Fruit fly (Drosophila melanogaster): ENCODE results near the gene CG17834.
A peak's percentile ranks its signal among the peaks of the same experiment; 100 is the strongest.

The CG17834 gene

DNA sequence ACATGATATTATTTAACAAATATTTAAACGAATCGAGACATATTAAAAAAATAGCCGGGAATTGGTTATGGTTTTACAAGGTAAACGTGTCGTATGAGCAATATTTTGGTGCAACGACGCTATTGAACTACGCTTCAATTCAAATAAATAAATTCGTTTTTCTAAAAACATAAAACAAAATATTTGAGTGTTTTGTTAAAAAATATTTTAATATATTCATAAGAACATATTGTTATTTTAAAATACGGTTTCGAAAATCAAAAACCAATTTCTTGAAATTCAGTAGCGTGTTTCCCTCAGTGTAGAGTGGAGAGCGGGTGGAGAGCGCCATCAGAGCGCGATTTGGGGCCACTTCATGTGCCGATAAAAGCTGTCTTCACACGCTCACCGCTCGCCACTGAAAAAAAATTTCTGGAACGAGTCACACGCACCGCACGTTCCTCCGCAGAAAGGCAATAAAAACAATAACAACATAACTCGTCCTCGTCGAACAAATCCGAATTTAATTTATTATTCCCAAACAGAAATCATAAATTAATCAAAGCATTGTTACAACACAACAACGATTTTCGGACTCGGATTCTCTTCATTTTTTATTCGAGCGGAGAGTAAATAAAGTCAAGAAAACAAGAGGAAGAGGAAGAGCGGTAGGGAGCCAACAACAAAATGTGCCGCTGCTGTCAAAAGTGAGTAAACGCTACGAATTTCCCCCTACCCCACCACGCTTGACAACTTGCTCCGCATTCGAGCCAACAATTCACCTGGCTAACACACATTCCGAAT lies 6.6 kb downstream of the CG17834 start (continued):
- TF ChIP-seq Bteb2 (GFP tag; optimal IDR thresholded peaks at IDR 0.05) (peak; percentile 63), CG17328 (GFP tag; IDR thresholded peaks at IDR 0.05) (peak; percentile 48; the same call in 1 of the 2 replicates), HHEX (GFP tag; optimal IDR thresholded peaks at IDR 0.05) (peak; percentile 94), ac (GFP tag; optimal IDR thresholded peaks at IDR 0.05) (peak; percentile 44), CG10654 (GFP tag; optimal IDR thresholded peaks at IDR 0.05) (peak; percentile 71), vvl (GFP tag; IDR thresholded peaks at IDR 0.05) (peak; percentile 78), CG30431 (GFP tag; optimal IDR thresholded peaks at IDR 0.05) (peak; percentile 79), esg (GFP tag; conservative IDR thresholded peaks at IDR 0.05) (peak; percentile 79), CG13424 (tag; optimal IDR thresholded peaks at IDR 0.05) (peak; percentile 97), CG13287 (GFP tag; IDR thresholded peaks at IDR 0.05; ENCODE audit: partially characterized antibody) (no peak), CG1602 (GFP tag; optimal IDR thresholded peaks at IDR 0.05) (peak; percentile 86), ab (GFP tag; optimal IDR thresholded peaks at IDR 0.05) (peak; percentile 28), fru (optimal IDR thresholded peaks at IDR 0.05) (no peak), CG3847 (GFP tag; IDR thresholded peaks at IDR 0.05) (peak; percentile 78), Hr39 (optimal IDR thresholded peaks at IDR 0.05) (no peak), odd (GFP tag; optimal IDR thresholded peaks at IDR 0.05) (peak; percentile 93), CG12744 (GFP tag; optimal IDR thresholded peaks at IDR 0.05) (no peak), tgo (GFP tag; IDR thresholded peaks at IDR 0.05) (peak; percentile 84), CG14441 (GFP tag; IDR thresholded peaks at IDR 0.05) (peak; percentile 71), Ada2b (GFP tag; IDR thresholded peaks at IDR 0.05) (peak; percentile 60), dan (GFP tag; IDR thresholded peaks at IDR 0.05) (no peak), Drgx (GFP tag; IDR thresholded peaks at IDR 0.05) (peak; percentile 56), Taf1 (GFP tag; IDR thresholded peaks at IDR 0.05) (peak; percentile 28; the same call in 1 of the 2 replicates), NfI (GFP tag; optimal IDR thresholded peaks at IDR 0.05) (peak; percentile 79), CG2889 (GFP tag; IDR thresholded peaks at IDR 0.05) (no peak; the same call in 2 of the 3 replicates), Ptx1 (GFP tag; IDR thresholded peaks at IDR 0.05) (peak; percentile 83), CG2129 (GFP tag; IDR thresholded peaks at IDR 0.05; ENCODE audit: partially characterized antibody) (no peak), CG6765 (GFP tag; optimal IDR thresholded peaks at IDR 0.05) (peak; percentile 94), CG13123 (GFP tag; optimal IDR thresholded peaks at IDR 0.05) (peak; percentile 72), sens (GFP tag) (peak; percentile 92), so (GFP tag; IDR thresholded peaks at IDR 0.05) (peak; percentile 76; the same call in 1 of the 3 replicates), CG15073 (GFP tag; optimal IDR thresholded peaks at IDR 0.05) (peak; percentile 60), disco-r (GFP tag; optimal IDR thresholded peaks at IDR 0.05) (no peak), Awh (GFP tag; IDR thresholded peaks at IDR 0.05) (no peak; the same call in 1 of the 2 replicates), CG1024 (GFP tag; IDR thresholded peaks at IDR 0.05) (no peak; the same call in 1 of the 2 replicates), CG30403 (GFP tag; optimal IDR thresholded peaks at IDR 0.05) (peak; percentile 93), CG12769 (tag; optimal IDR thresholded peaks at IDR 0.05) (peak; percentile 78), CG16779 (GFP tag; IDR thresholded peaks at IDR 0.05) (no peak), emc (GFP tag; optimal IDR thresholded peaks at IDR 0.05) (no peak), B-H2 (GFP tag; optimal IDR thresholded peaks at IDR 0.05) (peak; percentile 75), CG12071 (GFP tag; optimal IDR thresholded peaks at IDR 0.05) (peak; percentile 6), Hmx (GFP tag; optimal IDR thresholded peaks at IDR 0.05) (no peak), chn (GFP tag; optimal IDR thresholded peaks at IDR 0.05) (peak; percentile 9), CG42726 (GFP tag; IDR thresholded peaks at IDR 0.05; ENCODE audit: partially characterized antibody) (no peak), Blimp-1 (GFP tag; optimal IDR thresholded peaks at IDR 0.05) (peak; percentile 90), Nf-YA (GFP tag; IDR thresholded peaks at IDR 0.05) (peak; percentile 26; the same call in 1 of the 2 replicates), CG8765 (GFP tag; IDR thresholded peaks at IDR 0.05) (no peak), ewg (GFP tag; optimal IDR thresholded peaks at IDR 0.05) (peak; percentile 78), sug (tag; optimal IDR thresholded peaks at IDR 0.05) (peak; percentile 83), CG8089 (GFP tag; optimal IDR thresholded peaks at IDR 0.05) (no peak), CG12391 (tag; optimal IDR thresholded peaks at IDR 0.05) (peak; percentile 94)
